Fruit fly (Drosophila melanogaster): ENCODE measurements around the gene ca.

- TF ChIP-seq CG8478 (optimal IDR thresholded peaks at IDR 0.05) (no peak), CTCF (optimal IDR thresholded peaks at IDR 0.05) (no peak)
These were observed 26.1 kb upstream of the ca start, which contains the start of gene fig for dm6 chr3R:29780402-29781029.

All from S2 (cell line).